Worm (Caenorhabditis elegans) whole organism, late embryonic: Measurements from ENCODE around the gene srh-97.
A peak's percentile ranks its signal among the peaks of the same experiment; 100 is the strongest.

Experiments
- C38D4.7 ChIP-seq: fragments of 200-800 bp; sonication (Bioruptor generic); optimal IDR thresholded peaks from 2 replicates; lab custom pipeline; 2018; ENCODE audit warnings: mild to moderate bottlenecking, missing genetic modification characterization, moderate library complexity, missing compliant biosample characterization
- K09A11.1 ChIP-seq: sonication (generic microtip); optimal IDR thresholded peaks from 2 replicates; lab custom pipeline; 2017; ENCODE audit warnings: antibody characterized with exemption, mild to moderate bottlenecking, missing genetic modification characterization, missing compliant biosample characterization; ENCODE audit not compliant: insufficient read depth
- Y22D7AL.16 ChIP-seq: sonication (generic microtip); optimal IDR thresholded peaks from 2 replicates; lab custom pipeline; 2016; ENCODE audit warnings: missing genetic modification characterization, missing compliant biosample characterization
- ceh-18 ChIP-seq: sonication (generic microtip); optimal IDR thresholded peaks from 2 replicates; lab custom pipeline; 2016; ENCODE audit warnings: missing genetic modification characterization, missing compliant biosample characterization
- ceh-2 ChIP-seq: sonication (generic microtip); optimal IDR thresholded peaks from 2 replicates; lab custom pipeline; 2016; ENCODE audit warnings: missing genotype, missing genetic modification characterization, missing compliant biosample characterization
- ceh-24 ChIP-seq: sonication (generic microtip); optimal IDR thresholded peaks from 2 replicates; lab custom pipeline; 2016; ENCODE audit warnings: mild to moderate bottlenecking, missing genetic modification characterization, missing compliant biosample characterization
- ceh-31 ChIP-seq: sonication (generic microtip); optimal IDR thresholded peaks from 2 replicates; lab custom pipeline; 2016; ENCODE audit warnings: missing genetic modification characterization, missing compliant biosample characterization
- ceh-6 ChIP-seq: fragments of 200-800 bp; sonication (Bioruptor generic); optimal IDR thresholded peaks from 2 replicates; lab custom pipeline; 2018; ENCODE audit warnings: mild to moderate bottlenecking, missing genetic modification characterization, missing compliant biosample characterization
- ceh-9 ChIP-seq: sonication (generic microtip); optimal IDR thresholded peaks from 2 replicates; lab custom pipeline; 2016; ENCODE audit warnings: mild to moderate bottlenecking, missing genetic modification characterization, inconsistent platforms, missing compliant biosample characterization
- dmd-4 ChIP-seq: sonication (generic microtip); optimal IDR thresholded peaks from 2 replicates; lab custom pipeline; 2016; ENCODE audit warnings: borderline replicate concordance, missing genetic modification characterization, missing compliant biosample characterization
- elt-2 ChIP-seq: sonication (generic microtip); optimal IDR thresholded peaks from 2 replicates; lab custom pipeline; 2016; ENCODE audit warnings: missing genetic modification reagents, missing genetic modification characterization, missing compliant biosample characterization
- ets-4 ChIP-seq: sonication (generic microtip); optimal IDR thresholded peaks from 2 replicates; lab custom pipeline; 2016; ENCODE audit warnings: missing genetic modification characterization, missing compliant biosample characterization
- fkh-10 ChIP-seq: fragments of 150-350 bp; optimal IDR thresholded peaks from 2 replicates; lab custom pipeline; 2014; ENCODE audit warnings: missing biosample characterization, missing genetic modification reagents, missing genetic modification characterization
- fkh-6 ChIP-seq: sonication (generic microtip); optimal IDR thresholded peaks from 2 replicates; lab custom pipeline; 2016; ENCODE audit warnings: missing genetic modification characterization, missing compliant biosample characterization
- hlh-15 ChIP-seq: sonication (generic microtip); optimal IDR thresholded peaks from 2 replicates; lab custom pipeline; 2016; ENCODE audit warnings: missing genetic modification characterization, missing compliant biosample characterization
- hlh-6 ChIP-seq: sonication (generic microtip); optimal IDR thresholded peaks from 2 replicates; lab custom pipeline; 2016; ENCODE audit warnings: missing genotype, missing genetic modification characterization, missing compliant biosample characterization
- lim-6 ChIP-seq: sonication (generic microtip); optimal IDR thresholded peaks from 2 replicates; lab custom pipeline; 2016; ENCODE audit warnings: missing genetic modification characterization, missing compliant biosample characterization
- lin-11 ChIP-seq: fragments of 200-800 bp; sonication (Bioruptor generic); optimal IDR thresholded peaks from 2 replicates; lab custom pipeline; 2018; ENCODE audit warnings: mild to moderate bottlenecking, missing genetic modification characterization, missing compliant biosample characterization
- mec-3 ChIP-seq: sonication (generic microtip); optimal IDR thresholded peaks from 2 replicates; lab custom pipeline; 2016; ENCODE audit warnings: borderline replicate concordance, missing genetic modification characterization, missing compliant biosample characterization
- nhr-11 ChIP-seq: fragments of 150-350 bp; optimal IDR thresholded peaks from 2 replicates; lab custom pipeline; 2014; ENCODE audit warnings: missing biosample characterization, missing genetic modification characterization
- nhr-232 ChIP-seq: sonication (generic microtip); optimal IDR thresholded peaks from 2 replicates; lab custom pipeline; 2016; ENCODE audit warnings: missing genetic modification characterization, missing compliant biosample characterization
- npax-4 ChIP-seq: sonication (generic microtip); optimal IDR thresholded peaks from 2 replicates; lab custom pipeline; 2016; ENCODE audit warnings: missing genetic modification characterization, missing compliant biosample characterization
- odd-2 ChIP-seq: sonication (generic microtip); optimal IDR thresholded peaks from 2 replicates; lab custom pipeline; 2017; ENCODE audit warnings: antibody characterized with exemption, mild to moderate bottlenecking, missing genetic modification characterization, missing compliant biosample characterization
- pag-3 ChIP-seq: sonication (generic microtip); optimal IDR thresholded peaks from 2 replicates; lab custom pipeline; 2016; ENCODE audit warnings: missing compliant biosample characterization, missing genetic modification characterization, borderline replicate concordance
- pha-4 ChIP-seq: fragments of 150-350 bp; optimal IDR thresholded peaks from 2 replicates; lab custom pipeline; 2018; ENCODE audit warnings: missing biosample characterization, missing genetic modification reagents, missing genetic modification characterization
- sox-2 ChIP-seq: fragments of 200-800 bp; sonication (Bioruptor generic); IDR thresholded peaks from 2 replicates; pipeline ENCODE4 v1.3.6; 2022; ENCODE audit warnings: missing genetic modification reagents, missing genetic modification characterization, missing compliant biosample characterization
- sox-4 ChIP-seq: sonication (generic microtip); optimal IDR thresholded peaks from 2 replicates; lab custom pipeline; 2017; ENCODE audit warnings: mild to moderate bottlenecking, missing genetic modification characterization, inconsistent platforms, missing compliant biosample characterization
- tbx-7 ChIP-seq: sonication (generic microtip); optimal IDR thresholded peaks from 2 replicates; lab custom pipeline; 2016; ENCODE audit warnings: missing genotype, missing genetic modification characterization, missing compliant biosample characterization
- unc-3 ChIP-seq, 2 experiments: fragments of 200-800 bp in 1 of 2; sonication (Bioruptor generic) in 1 of 2; sonication (generic microtip) in 1 of 2; conservative IDR thresholded peaks in 1 of 2; optimal IDR thresholded peaks in 1 of 2; 2 replicates each; pipeline versions ENCODE4 v1.3.6 to Lab custom; 2016 to 2022; ENCODE audit warnings: missing compliant biosample characterization in 2 of 2, missing genetic modification characterization in 2 of 2, missing genetic modification reagents in 1 of 2
- unc-42 ChIP-seq: sonication (generic microtip); optimal IDR thresholded peaks from 2 replicates; lab custom pipeline; 2016; ENCODE audit warnings: missing genotype, missing genetic modification characterization, missing compliant biosample characterization
- zip-5 ChIP-seq: sonication (generic microtip); optimal IDR thresholded peaks from 2 replicates; lab custom pipeline; 2016; ENCODE audit warnings: missing genetic modification characterization, missing compliant biosample characterization
- ztf-16 ChIP-seq: sonication (generic microtip); optimal IDR thresholded peaks from 2 replicates; lab custom pipeline; 2017; ENCODE audit warnings: missing genetic modification characterization, missing compliant biosample characterization

srh-97 gene

DNA sequence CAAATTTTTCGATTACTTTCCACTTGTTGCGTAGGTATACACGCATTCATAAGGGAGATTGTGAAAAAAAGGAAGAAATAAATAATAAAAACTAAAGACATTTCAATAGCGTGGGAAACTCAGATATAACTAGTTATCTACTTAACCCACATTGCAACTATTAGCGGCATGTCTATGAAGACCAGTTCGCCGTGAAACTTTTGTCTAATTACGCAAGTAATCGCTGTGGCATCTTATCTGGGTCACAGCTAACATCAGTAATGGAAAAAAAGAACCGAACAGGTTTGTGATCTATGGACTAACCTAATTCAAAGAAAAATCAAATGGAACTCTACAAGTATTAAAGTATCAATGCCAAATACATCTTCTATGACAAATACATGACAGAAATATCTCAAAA is 3.7 kb upstream of the srh-97 start, which contains the start of gene clec-241:
Gene clec-241, minus strand, starts transcription at position 101 of the 400 bp plus-strand sequence.
- TF ChIP-seq npax-4 (tag; lab: Kevin White, UChicago) (no peak), nhr-11 (tag; lab: Kevin White, UChicago) (no peak), hlh-6 (tag; lab: Kevin White, UChicago) (no peak), nhr-232 (tag; lab: Kevin White, UChicago) (no peak), lim-6 (tag; lab: Kevin White, UChicago) (no peak)

DNA sequence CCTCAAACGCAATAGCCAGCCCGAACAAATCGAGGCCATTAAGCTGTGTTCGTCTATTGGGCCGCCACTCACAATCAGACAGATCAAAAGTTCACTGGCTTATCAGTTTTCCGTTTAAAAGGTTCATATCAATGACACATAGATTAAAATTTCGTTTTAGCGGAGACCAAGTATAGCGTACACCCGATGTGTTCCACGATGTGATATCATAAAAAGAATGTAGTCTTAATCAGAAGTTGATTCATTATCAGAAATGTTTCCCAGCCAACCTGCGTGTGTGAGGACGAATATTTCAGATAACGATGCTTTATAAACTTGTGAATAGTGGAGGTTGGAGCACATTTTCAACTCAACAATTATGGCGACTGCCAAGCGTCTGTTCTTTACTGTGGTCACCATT is 2.8 kb upstream of the srh-97 start, which contains the start of gene clc-13:
Gene clc-13, plus strand, starts transcription at position 359 of the 400 bp plus-strand sequence.
- TF ChIP-seq elt-2 (tag; lab: Kevin White, UChicago) (peak; percentile 89), ceh-9 (tag; lab: Kevin White, UChicago) (no peak)

DNA sequence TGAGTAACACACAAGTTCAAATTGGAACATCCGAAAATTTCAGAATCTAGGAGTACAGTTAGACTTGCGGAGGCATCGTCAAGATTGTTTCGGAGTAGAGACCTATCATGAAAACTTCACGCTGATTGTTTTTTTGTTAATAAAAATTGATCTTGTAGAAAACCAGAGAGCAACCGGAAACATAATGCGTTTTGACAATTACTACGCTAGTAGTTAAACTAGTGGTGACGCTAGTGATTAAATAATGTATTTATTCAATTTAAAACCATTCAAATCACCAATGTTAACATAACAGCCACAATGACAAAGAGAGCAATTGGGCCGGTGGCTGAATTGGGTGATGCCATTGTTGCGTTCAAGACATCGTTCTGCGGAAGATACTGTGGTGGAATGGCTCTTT is 2.8 kb downstream of the srh-97 start, which contains the start of gene F49H6.17:
Gene F49H6.17, plus strand, starts transcription at position 301 of the 400 bp plus-strand sequence.
- no peak for TF ChIP-seq sox-4 (tag; lab: Kevin White, UChicago)
- TF ChIP-seq K09A11.1, result no peak
- TF ChIP-seq sox-2, result no peak
- TF ChIP-seq pha-4 (tag; lab: Kevin White, UChicago), result no peak

DNA sequence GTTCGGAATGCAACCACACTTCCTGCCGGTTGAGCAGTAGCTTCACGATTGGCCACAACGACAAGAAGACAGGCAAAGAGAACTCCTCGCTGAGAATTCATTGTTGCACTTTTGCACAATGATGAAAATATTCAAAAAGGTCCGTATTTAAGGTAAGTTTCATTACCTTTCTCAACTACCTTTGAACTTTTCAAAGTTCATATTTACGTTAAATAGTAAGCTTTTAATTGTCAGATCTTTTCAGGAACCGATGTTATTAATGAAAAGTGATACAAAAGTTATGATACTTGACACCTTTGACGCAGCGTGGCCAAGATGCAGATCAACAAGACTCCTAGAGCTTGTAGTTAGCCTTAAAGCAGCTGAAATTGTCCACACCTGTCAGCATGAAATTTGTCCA is 4.5 kb downstream of the srh-97 start, which contains the start of gene F49H6.12:
Gene F49H6.12, minus strand, starts transcription at position 101 of the 400 bp plus-strand sequence.
- TF ChIP-seq ceh-9 (tag; lab: Kevin White, UChicago), result no peak
- no peak for TF ChIP-seq zip-5 (tag; lab: Kevin White, UChicago)
- no peak for TF ChIP-seq ceh-2 (tag; lab: Kevin White, UChicago)
- TF ChIP-seq unc-42 (tag; lab: Kevin White, UChicago), result no peak
- TF ChIP-seq nhr-232 (tag; lab: Kevin White, UChicago), result no peak
- no peak for TF ChIP-seq tbx-7 (tag; lab: Kevin White, UChicago)
- TF ChIP-seq ets-4 (tag; lab: Kevin White, UChicago), result no peak
- TF ChIP-seq mec-3 (tag; lab: Kevin White, UChicago), result no peak
- no peak for TF ChIP-seq hlh-15 (tag; lab: Kevin White, UChicago)
- no peak for TF ChIP-seq fkh-6 (tag; lab: Kevin White, UChicago)
- no peak for TF ChIP-seq fkh-10 (GFP tag; lab: Kevin White, UChicago)
- TF ChIP-seq Y22D7AL.16 (tag; lab: Kevin White, UChicago), result no peak
- no peak for TF ChIP-seq odd-2 (tag; lab: Kevin White, UChicago)
- TF ChIP-seq dmd-4 (tag; lab: Kevin White, UChicago), result no peak

DNA sequence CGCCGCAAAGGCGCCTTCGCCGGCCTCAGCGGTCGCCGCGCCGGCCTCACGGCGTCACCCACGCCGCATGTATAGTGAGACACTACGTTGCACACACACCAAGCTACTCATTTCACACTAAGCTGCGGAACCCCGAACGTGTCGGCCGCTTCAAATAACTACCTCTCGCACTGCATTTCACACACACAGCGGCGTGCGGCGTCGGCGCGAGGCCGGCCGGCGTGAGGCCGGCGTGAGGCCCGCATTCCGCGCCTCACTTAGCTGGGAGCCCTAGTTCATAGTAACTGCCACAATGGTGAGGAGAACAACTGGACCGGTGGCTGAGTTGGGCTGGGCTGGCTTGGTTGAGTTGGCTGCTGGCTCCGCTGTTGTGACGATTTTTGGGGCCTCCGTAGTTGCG is 5.2 kb downstream of the srh-97 start:
- peak; percentile 66 for TF ChIP-seq pag-3 (tag; lab: Kevin White, UChicago)
- TF ChIP-seq, all 69 proteins: peak for 1; not testable (repeated sequence) for 68

DNA sequence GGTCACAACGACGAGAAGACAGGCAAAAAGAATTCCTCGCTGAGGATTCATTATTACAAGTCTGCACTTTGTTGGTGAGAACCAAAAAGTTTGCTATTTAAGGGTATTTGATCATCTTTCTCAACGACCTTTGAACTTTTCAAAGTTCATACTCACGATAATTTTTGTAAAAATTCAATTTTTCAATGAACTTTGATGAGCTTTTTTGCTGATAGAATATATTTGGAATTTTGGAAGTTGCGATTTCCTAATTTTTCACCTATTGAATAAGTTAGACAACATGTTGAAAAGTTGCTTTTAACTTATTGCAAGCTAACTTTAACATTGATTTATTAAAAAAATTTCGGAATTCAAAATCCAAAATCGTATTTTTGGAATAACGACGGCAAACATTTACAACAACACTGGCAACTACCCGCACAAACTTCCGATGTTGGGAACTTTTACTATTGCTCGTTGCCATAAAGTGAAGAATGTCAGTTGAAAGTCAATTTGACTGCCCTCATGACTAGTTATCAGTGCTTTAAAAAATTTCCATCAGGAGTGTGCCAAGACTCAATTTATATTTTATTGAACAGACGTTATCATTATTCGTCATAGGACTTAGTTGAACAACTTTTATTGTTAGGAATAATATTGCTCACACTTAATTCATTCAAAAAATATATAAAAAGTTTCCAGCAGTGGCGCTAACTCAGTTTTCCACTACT is 5.9 kb downstream of the srh-97 start, which contains the start of the genes F49H6.8 and F49H6.5:
Gene F49H6.8, minus strand, starts transcription at position 51 of the 710 bp plus-strand sequence.
Gene F49H6.5, plus strand, starts transcription at position 629 of the 710 bp plus-strand sequence.
- TF ChIP-seq lim-6 (tag; lab: Kevin White, UChicago) (no peak), ceh-24 (tag; lab: Kevin White, UChicago) (no peak), zip-5 (tag; lab: Kevin White, UChicago) (no peak), ceh-18 (no peak), ztf-16 (tag; lab: Kevin White, UChicago) (no peak), C38D4.7 (GFP tag; lab: Kevin White, UChicago) (no peak), ceh-31 (no peak), lin-11 (no peak), unc-3 (GFP tag; conservative IDR thresholded peaks at IDR 0.05; lab: Robert Waterston, UW) (no peak), unc-3 (tag; optimal IDR thresholded peaks at IDR 0.05; lab: Kevin White, UChicago) (no peak), ceh-6 (GFP tag; lab: Kevin White, UChicago) (no peak)
